Fruit fly (Drosophila melanogaster): Measurements from ENCODE around the gene Or10a.

DNA sequence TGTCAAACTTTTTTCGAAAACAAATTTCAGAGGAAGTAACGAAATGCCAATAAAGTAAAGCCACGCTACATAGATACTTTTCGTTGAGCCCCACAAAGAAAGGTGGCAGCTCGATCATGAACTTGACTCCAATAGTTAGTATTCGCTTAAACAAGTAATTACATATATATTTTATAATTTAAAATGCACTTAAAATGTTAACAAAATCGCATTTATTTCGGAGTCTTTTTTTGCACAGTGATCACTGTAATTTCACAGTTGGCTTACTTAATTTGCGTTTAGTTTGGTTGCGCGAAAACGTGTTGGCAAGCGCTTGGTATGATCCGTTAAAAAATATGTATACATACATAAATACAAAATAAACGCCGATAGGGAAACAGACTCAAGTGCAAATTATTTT lies 34.4 kb upstream of the Or10a start:
- TF ChIP-seq CG9609 (GFP tag; optimal IDR thresholded peaks at IDR 0.05) (no peak), CG15696 (tag; optimal IDR thresholded peaks at IDR 0.05) (no peak), E2f2 (GFP tag; IDR thresholded peaks at IDR 0.05) (no peak), CG2889 (GFP tag; IDR thresholded peaks at IDR 0.05) (no peak), HHEX (GFP tag; optimal IDR thresholded peaks at IDR 0.05) (no peak), Pdp1 (GFP tag; optimal IDR thresholded peaks at IDR 0.05) (no peak), tup (GFP tag; optimal IDR thresholded peaks at IDR 0.05) (no peak), Nf-YA (GFP tag; IDR thresholded peaks at IDR 0.05) (no peak), pzg (GFP tag; optimal IDR thresholded peaks at IDR 0.05) (no peak), Fer2 (tag; optimal IDR thresholded peaks at IDR 0.05) (no peak), CG6654 (GFP tag; optimal IDR thresholded peaks at IDR 0.05) (no peak), CG42726 (GFP tag; IDR thresholded peaks at IDR 0.05; ENCODE audit: partially characterized antibody) (no peak), B-H1 (GFP tag; IDR thresholded peaks at IDR 0.05) (no peak)
